Fruit fly (Drosophila melanogaster): ENCODE measurements around the gene CG33493.

Gene CG33493

dm6 chr3L:10733502-10733901 is 40.5 kb upstream of the CG33493 start (continued):
- no peak for TF ChIP-seq bcd (GFP tag; optimal IDR thresholded peaks at IDR 0.05)
- TF ChIP-seq slbo (GFP tag; IDR thresholded peaks at IDR 0.05) = peak; percentile 65
- TF ChIP-seq mirr (GFP tag; optimal IDR thresholded peaks at IDR 0.05) = no peak
- TF ChIP-seq BEAF-32 (GFP tag; optimal IDR thresholded peaks at IDR 0.05) = no peak
- TF ChIP-seq CG9437 (GFP tag; optimal IDR thresholded peaks at IDR 0.05) = no peak
- peak; percentile 44 for TF ChIP-seq CG32532 (GFP tag; IDR thresholded peaks at IDR 0.05)
- TF ChIP-seq CG1602 (GFP tag; optimal IDR thresholded peaks at IDR 0.05) = no peak
- TF ChIP-seq abd-A (tag; optimal IDR thresholded peaks at IDR 0.05) = peak; percentile 28
- no peak for TF ChIP-seq C15 (GFP tag; IDR thresholded peaks at IDR 0.05)
- TF ChIP-seq Dad (GFP tag; optimal IDR thresholded peaks at IDR 0.05) = no peak
- TF ChIP-seq Dref (GFP tag; IDR thresholded peaks at IDR 0.05) = no peak
- no peak for TF ChIP-seq CG6689 (GFP tag; IDR thresholded peaks at IDR 0.05)
- TF ChIP-seq Dek (tag; optimal IDR thresholded peaks at IDR 0.05) = no peak
- no peak for TF ChIP-seq Ets97D (GFP tag; optimal IDR thresholded peaks at IDR 0.05)
- peak; percentile 38 for TF ChIP-seq CG18599 (GFP tag; optimal IDR thresholded peaks at IDR 0.05)
- TF ChIP-seq CG10959 (GFP tag; IDR thresholded peaks at IDR 0.05) = no peak
- no peak for TF ChIP-seq Taf1 (GFP tag; IDR thresholded peaks at IDR 0.05)
- no peak for TF ChIP-seq CG11093 (GFP tag; IDR thresholded peaks at IDR 0.05)
- TF ChIP-seq CG12769 (tag; optimal IDR thresholded peaks at IDR 0.05) = no peak
- TF ChIP-seq CG3281 (GFP tag; optimal IDR thresholded peaks at IDR 0.05) = peak; percentile 15
- TF ChIP-seq al (GFP tag; IDR thresholded peaks at IDR 0.05) = peak; percentile 5; the same call in 1 of the 2 replicates
- no peak for TF ChIP-seq CG3838 (GFP tag; optimal IDR thresholded peaks at IDR 0.05)
- no peak for TF ChIP-seq Doc2 (GFP tag; IDR thresholded peaks at IDR 0.05)
- TF ChIP-seq lmd (GFP tag; IDR thresholded peaks at IDR 0.05) = peak; percentile 13; the same call in 1 of the 2 replicates
- TF ChIP-seq jigr1 (GFP tag; IDR thresholded peaks at IDR 0.05) = no peak
- peak; percentile 7 for TF ChIP-seq grau (tag; optimal IDR thresholded peaks at IDR 0.05)
- no peak for TF ChIP-seq sob (GFP tag; IDR thresholded peaks at IDR 0.05)
- TF ChIP-seq CG14014 (GFP tag; IDR thresholded peaks at IDR 0.05) = 0 out of 2 replicates have a peak, but pooled peaks have one; percentile 10
- no peak for TF ChIP-seq Mad (GFP tag; optimal IDR thresholded peaks at IDR 0.05)
- no peak for TF ChIP-seq Tbp (GFP tag; optimal IDR thresholded peaks at IDR 0.05)
- peak; percentile 16 for TF ChIP-seq Med (GFP tag)

dm6 chr3L:10732032-10732431 is 39.1 kb upstream of the CG33493 start:
- TF ChIP-seq Meics (GFP tag; optimal IDR thresholded peaks at IDR 0.05) = no peak
- TF ChIP-seq Atf6 (GFP tag; IDR thresholded peaks at IDR 0.05) = no peak
- no peak for TF ChIP-seq pros (GFP tag; optimal IDR thresholded peaks at IDR 0.05)
- TF ChIP-seq disco-r (GFP tag; optimal IDR thresholded peaks at IDR 0.05) = no peak
- no peak for TF ChIP-seq Aef1 (GFP tag; IDR thresholded peaks at IDR 0.05)
- no peak for TF ChIP-seq CG3847 (GFP tag; IDR thresholded peaks at IDR 0.05)
- no peak for TF ChIP-seq hth (optimal IDR thresholded peaks at IDR 0.05)
- no peak for TF ChIP-seq CG11247 (GFP tag; IDR thresholded peaks at IDR 0.05)
- TF ChIP-seq CG11504 (tag; optimal IDR thresholded peaks at IDR 0.05) = no peak
- no peak for TF ChIP-seq sens-2 (GFP tag; IDR thresholded peaks at IDR 0.05)
- no peak for TF ChIP-seq CG10321 (GFP tag; IDR thresholded peaks at IDR 0.05)
- no peak for TF ChIP-seq exex (tag; optimal IDR thresholded peaks at IDR 0.05)
- TF ChIP-seq so (GFP tag; IDR thresholded peaks at IDR 0.05) = no peak
- TF ChIP-seq CG4282 (GFP tag; optimal IDR thresholded peaks at IDR 0.05) = no peak
- no peak for TF ChIP-seq rib (GFP tag; IDR thresholded peaks at IDR 0.05)
- TF ChIP-seq CG2199 (GFP tag; IDR thresholded peaks at IDR 0.05) = no peak
- no peak for TF ChIP-seq CG1792 (GFP tag; optimal IDR thresholded peaks at IDR 0.05)
- no peak for TF ChIP-seq nom (GFP tag; optimal IDR thresholded peaks at IDR 0.05)
- TF ChIP-seq ac (GFP tag; optimal IDR thresholded peaks at IDR 0.05) = no peak
- no peak for TF ChIP-seq Mrtf (GFP tag; IDR thresholded peaks at IDR 0.05)
- no peak for TF ChIP-seq run (tag; optimal IDR thresholded peaks at IDR 0.05)
- TF ChIP-seq slp2 (GFP tag; optimal IDR thresholded peaks at IDR 0.05) = no peak
- TF ChIP-seq CG7987 (GFP tag; optimal IDR thresholded peaks at IDR 0.05) = no peak
- no peak for TF ChIP-seq CG7556 (GFP tag; optimal IDR thresholded peaks at IDR 0.05)

All from whole organism, embryonic.